Fruit fly (Drosophila melanogaster) whole organism, wandering third instar larva: ENCODE data around the gene CG32262.

Experiments used
- Abd-B ChIP-seq: fragments of >200 bp; optimal IDR thresholded peaks from 2 replicates; lab custom pipeline; 2017; ENCODE audit warnings: missing biosample characterization, missing genetic modification characterization
- CG32264 ChIP-seq: fragments of 200-800 bp; sonication (Bioruptor generic); optimal IDR thresholded peaks from 2 replicates; lab custom pipeline; 2016; ENCODE audit warnings: missing biosample characterization, missing genetic modification characterization
- CG9705 ChIP-seq: fragments of 200-800 bp; sonication (Bioruptor generic); optimal IDR thresholded peaks from 2 replicates; lab custom pipeline; 2018; ENCODE audit warnings: missing biosample characterization, mild to moderate bottlenecking, missing genetic modification characterization
- CrebA ChIP-seq: fragments of 200-800 bp; sonication (Bioruptor generic); optimal IDR thresholded peaks from 2 replicates; lab custom pipeline; 2016; ENCODE audit warnings: missing biosample characterization, mild to moderate bottlenecking, missing genetic modification characterization, borderline replicate concordance
- Dfd ChIP-seq: fragments of >200 bp; optimal IDR thresholded peaks from 2 replicates; lab custom pipeline; 2017; ENCODE audit warnings: missing biosample characterization, missing genetic modification characterization
- Dif ChIP-seq: fragments of 200-275, 200-300 bp; sonication (Bioruptor generic); optimal IDR thresholded peaks from 2 replicates; lab custom pipeline; 2018; ENCODE audit warnings: missing biosample characterization, missing genetic modification characterization; ENCODE audit not compliant: partially characterized antibody
- GATAd ChIP-seq: sonication (Bioruptor generic); optimal IDR thresholded peaks from 2 replicates; lab custom pipeline; 2016; ENCODE audit warnings: missing biosample characterization, missing genetic modification characterization
- HLH106 ChIP-seq: fragments of 200-800 bp; optimal IDR thresholded peaks from 3 replicates; lab custom pipeline; 2019; ENCODE audit warnings: missing biosample characterization, mild to moderate bottlenecking, missing genetic modification characterization, moderate library complexity
- Hnf4 ChIP-seq: fragments of 200-800 bp; sonication (Bioruptor generic); optimal IDR thresholded peaks from 2 replicates; lab custom pipeline; 2016; ENCODE audit warnings: missing biosample characterization, mild to moderate bottlenecking, missing genetic modification characterization
- Hr78 ChIP-seq: fragments of >200 bp; optimal IDR thresholded peaks from 2 replicates; lab custom pipeline; 2017; ENCODE audit warnings: missing biosample characterization, missing genetic modification characterization
- Hr83 ChIP-seq: fragments of 200-300 bp; sonication (Bioruptor generic); optimal IDR thresholded peaks from 2 replicates; lab custom pipeline; 2016; ENCODE audit warnings: missing biosample characterization, mild to moderate bottlenecking, missing genetic modification characterization, moderate library complexity; ENCODE audit not compliant: poor library complexity, severe bottlenecking
- Jra ChIP-seq: sonication (Bioruptor generic); optimal IDR thresholded peaks from 2 replicates; lab custom pipeline; 2016; ENCODE audit warnings: missing biosample characterization, missing genetic modification characterization
- Mio ChIP-seq: sonication (Bioruptor generic); optimal IDR thresholded peaks from 2 replicates; lab custom pipeline; 2016; ENCODE audit warnings: missing biosample characterization, missing genetic modification characterization
- Myc ChIP-seq: fragments of >200 bp; optimal IDR thresholded peaks from 2 replicates; lab custom pipeline; 2017
- N ChIP-seq: fragments of >200 bp; optimal IDR thresholded peaks from 2 replicates; lab custom pipeline; 2018; ENCODE audit warnings: missing biosample characterization, missing external identifiers, missing genetic modification characterization
- OdsH ChIP-seq: fragments of 200-800 bp; sonication (Bioruptor generic); optimal IDR thresholded peaks from 2 replicates; lab custom pipeline; 2016; ENCODE audit warnings: missing biosample characterization, mild to moderate bottlenecking, missing genetic modification characterization
- Rel ChIP-seq, 2 experiments: fragments of 200-800 bp; sonication (Bioruptor generic) in 1 of 2; optimal IDR thresholded peaks; 2 replicates in 1 of 2; 3 replicates in 1 of 2; lab custom pipeline; 2016 to 2019; ENCODE audit warnings: mild to moderate bottlenecking in 2 of 2, missing biosample characterization in 2 of 2, missing genetic modification characterization in 2 of 2, moderate library complexity in 1 of 2
- Sp1 ChIP-seq: fragments of 200-800 bp; sonication (Bioruptor generic); optimal IDR thresholded peaks from 3 replicates; lab custom pipeline; 2019; ENCODE audit warnings: missing biosample characterization, mild to moderate bottlenecking, missing genetic modification characterization, moderate library complexity
- Vsx2 ChIP-seq: fragments of 200-300, 225-300 bp; sonication (Bioruptor generic); optimal IDR thresholded peaks from 2 replicates; lab custom pipeline; 2018; ENCODE audit warnings: missing biosample characterization, missing genetic modification characterization; ENCODE audit not compliant: partially characterized antibody
- br ChIP-seq: fragments of 200-800 bp; sonication (Bioruptor generic); optimal IDR thresholded peaks from 2 replicates; lab custom pipeline; 2016; ENCODE audit warnings: missing biosample characterization, missing genetic modification characterization
- brk ChIP-seq: fragments of 200-800 bp; sonication (Bioruptor generic); optimal IDR thresholded peaks from 2 replicates; lab custom pipeline; 2016; ENCODE audit warnings: missing biosample characterization, mild to moderate bottlenecking, missing genetic modification characterization
- dl ChIP-seq, 2 experiments: fragments of 175-275, 200-275 bp in 1 of 2; fragments of 200-275 bp in 1 of 2; sonication (Bioruptor generic); optimal IDR thresholded peaks; lab custom pipeline; 2018; ENCODE audit warnings: mild to moderate bottlenecking in 2 of 2, missing biosample characterization in 2 of 2, missing genetic modification characterization in 2 of 2, moderate library complexity in 2 of 2; ENCODE audit not compliant: partially characterized antibody in 2 of 2, insufficient read depth in 1 of 2
- dmrt93B ChIP-seq: fragments of 200-800 bp; sonication (Bioruptor generic); optimal IDR thresholded peaks from 2 replicates; lab custom pipeline; 2018; ENCODE audit warnings: missing biosample characterization, mild to moderate bottlenecking, missing genetic modification characterization
- dsf ChIP-seq: sonication (Bioruptor generic); optimal IDR thresholded peaks from 2 replicates; lab custom pipeline; 2016; ENCODE audit warnings: missing biosample characterization, missing genetic modification characterization, borderline replicate concordance
- ey ChIP-seq: fragments of 200-800 bp; sonication (Bioruptor generic); optimal IDR thresholded peaks from 2 replicates; lab custom pipeline; 2016; ENCODE audit warnings: missing biosample characterization, missing genetic modification characterization
- foxo ChIP-seq, 2 experiments: fragments of 200-800 bp; sonication (Bioruptor generic); optimal IDR thresholded peaks; 2 replicates in 1 of 2; 3 replicates in 1 of 2; lab custom pipeline; 2016 to 2017; ENCODE audit warnings: missing biosample characterization in 2 of 2, missing genetic modification characterization in 2 of 2
- fru ChIP-seq: fragments of 200-800 bp; sonication (Bioruptor generic); optimal IDR thresholded peaks from 3 replicates; lab custom pipeline; 2016; ENCODE audit warnings: missing biosample characterization, mild to moderate bottlenecking, missing genetic modification characterization
- h ChIP-seq: fragments of 200-800 bp; sonication (Bioruptor generic); optimal IDR thresholded peaks from 3 replicates; lab custom pipeline; 2016; ENCODE audit warnings: missing biosample characterization, mild to moderate bottlenecking, missing genetic modification characterization
- jim ChIP-seq: fragments of 175-275, 200-325 bp; sonication (Bioruptor generic); optimal IDR thresholded peaks from 2 replicates; lab custom pipeline; 2016; ENCODE audit warnings: missing biosample characterization, mild to moderate bottlenecking, missing genetic modification characterization
- lola ChIP-seq: fragments of >200 bp; optimal IDR thresholded peaks from 2 replicates; lab custom pipeline; 2017; ENCODE audit warnings: missing biosample characterization, missing genetic modification characterization
- pan ChIP-seq: fragments of >200 bp; optimal IDR thresholded peaks from 2 replicates; lab custom pipeline; 2017
- psq ChIP-seq: fragments of 200-800 bp; sonication (Bioruptor generic); optimal IDR thresholded peaks from 3 replicates; lab custom pipeline; 2017; ENCODE audit warnings: missing biosample characterization, mild to moderate bottlenecking, missing genetic modification characterization, moderate library complexity
- rgr ChIP-seq: fragments of 200-800 bp; sonication (Bioruptor generic); optimal IDR thresholded peaks from 3 replicates; lab custom pipeline; 2016; ENCODE audit warnings: missing biosample characterization, mild to moderate bottlenecking, missing genetic modification characterization
- sage ChIP-seq: fragments of 200-800 bp; sonication (Bioruptor generic); optimal IDR thresholded peaks from 2 replicates; lab custom pipeline; 2016; ENCODE audit warnings: missing biosample characterization, mild to moderate bottlenecking, missing genetic modification characterization
- sv ChIP-seq: fragments of 200-800 bp; sonication (Bioruptor generic); optimal IDR thresholded peaks from 3 replicates; lab custom pipeline; 2016; ENCODE audit warnings: missing biosample characterization, missing genetic modification characterization
- tai ChIP-seq: sonication (Bioruptor generic); optimal IDR thresholded peaks from 2 replicates; lab custom pipeline; 2016; ENCODE audit warnings: missing biosample characterization, missing genetic modification characterization
- usp ChIP-seq: fragments of >200 bp; optimal IDR thresholded peaks from 2 replicates; lab custom pipeline; 2017; ENCODE audit warnings: missing biosample characterization, missing genetic modification characterization
- woc ChIP-seq: sonication (Bioruptor generic); optimal IDR thresholded peaks from 2 replicates; lab custom pipeline; 2016; ENCODE audit warnings: missing biosample characterization, mild to moderate bottlenecking, missing genetic modification characterization

Gene CG32262

DNA sequence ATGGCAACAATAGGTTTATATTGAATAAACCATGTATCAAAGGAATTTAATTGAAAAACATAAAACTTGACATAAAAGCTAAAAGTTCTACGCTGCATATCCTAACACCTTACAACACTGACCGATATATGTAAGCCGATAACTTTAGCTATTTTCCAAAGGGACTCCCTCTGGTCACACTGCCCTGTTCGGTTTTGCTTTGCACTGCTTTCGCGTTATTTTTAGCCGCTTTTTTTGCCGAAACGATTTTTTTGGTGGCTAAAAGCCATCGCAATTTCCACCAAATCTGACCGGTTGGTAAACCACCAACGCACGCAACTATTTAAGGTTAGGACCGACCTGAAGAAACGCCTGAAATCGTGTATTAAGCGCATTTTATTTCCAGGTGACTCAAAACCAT lies 1.1 kb upstream of the CG32262 start, which contains the start of the genes CG32263 and PIG-B:
Gene CG32263 (minus strand): TSS at position 26 of the 400 bp plus-strand sequence.
Gene PIG-B (plus strand): TSS at position 175 of the 400 bp plus-strand sequence.
- peak; percentile 78 for TF ChIP-seq psq (GFP tag; lab: Kevin White, UChicago)
- no peak for TF ChIP-seq Mio (GFP tag; lab: Kevin White, UChicago)
- peak; percentile 4 for TF ChIP-seq Myc (lab: Kevin White, UChicago)
- no peak for TF ChIP-seq CG9705 (GFP tag; lab: Kevin White, UChicago)

DNA sequence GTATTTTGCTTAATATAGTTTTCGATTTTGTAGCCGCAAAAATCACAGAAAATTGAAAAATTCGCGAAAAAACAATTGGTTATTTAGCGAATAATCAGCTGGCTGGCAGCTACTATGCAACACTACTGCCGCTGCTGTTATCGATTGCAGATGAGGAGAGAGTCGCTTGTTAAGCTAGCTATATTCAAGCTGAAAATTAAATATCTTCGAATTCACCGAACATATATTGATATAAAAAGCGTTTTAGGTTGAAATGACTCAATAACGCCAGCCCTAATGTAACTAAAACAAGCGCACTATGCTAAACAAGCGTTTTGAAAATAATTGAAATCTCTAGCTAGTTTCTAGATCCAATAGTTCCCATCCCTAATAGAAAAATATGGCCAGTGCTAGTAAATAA lies 3.7 kb downstream of the CG32262 start, which contains the start of the genes CG32264, ntc and IntS10:
Gene CG32264 (minus strand): TSS at position 130 of the 400 bp plus-strand sequence.
Gene ntc (minus strand): TSS at position 130 of the 400 bp plus-strand sequence.
Gene IntS10 (plus strand): TSS at position 381 of the 400 bp plus-strand sequence.
- TF ChIP-seq Myc (lab: Kevin White, UChicago) (peak; percentile 93), rgr (GFP tag; lab: Kevin White, UChicago) (peak; percentile 79), CG32264 (GFP tag; lab: Kevin White, UChicago) (no peak), h (GFP tag; lab: Kevin White, UChicago) (peak; percentile 80), OdsH (GFP tag; lab: Kevin White, UChicago) (peak; percentile 73), Jra (GFP tag; lab: Kevin White, UChicago) (peak; percentile 66), GATAd (GFP tag; lab: Kevin White, UChicago) (no peak), usp (no peak), Rel (GFP tag; optimal IDR thresholded peaks at IDR 0.05; lab: Kevin White, UChicago) (no peak), Rel (tag; optimal IDR thresholded peaks at IDR 0.05; lab: Kevin White, UChicago) (peak; percentile 45), dl (GFP tag; optimal IDR thresholded peaks at IDR 0.05; lab: Kevin White, UChicago; ENCODE audit: insufficient read depth in 1 of 2, partially characterized antibody in 2 of 2) (no peak), CG9705 (GFP tag; lab: Kevin White, UChicago) (peak; percentile 30), Dif (GFP tag; lab: Kevin White, UChicago) (no peak), Hnf4 (peak; percentile 70), psq (GFP tag; lab: Kevin White, UChicago) (peak; percentile 40), Hr83 (peak; percentile 3), sage (no peak), Sp1 (peak; percentile 62), sv (peak; percentile 69), lola (GFP tag; lab: Kevin White, UChicago) (no peak), brk (GFP tag; lab: Kevin White, UChicago) (no peak), foxo (GFP tag; optimal IDR thresholded peaks at IDR 0.05; lab: Kevin White, UChicago) (peak in 1 of 2 experiments; percentile 80), pan (lab: Kevin White, UChicago) (no peak), fru (peak; percentile 74), Vsx2 (GFP tag; lab: Kevin White, UChicago) (no peak), HLH106 (tag; lab: Kevin White, UChicago) (peak; percentile 55), CrebA (GFP tag; lab: Kevin White, UChicago) (no peak), dsf (peak; percentile 15), Abd-B (GFP tag; lab: Kevin White, UChicago) (no peak), tai (GFP tag; lab: Kevin White, UChicago) (no peak), Dfd (GFP tag; lab: Kevin White, UChicago) (no peak), woc (peak; percentile 84), Hr78 (GFP tag; lab: Kevin White, UChicago) (no peak), Mio (GFP tag; lab: Kevin White, UChicago) (no peak), ey (GFP tag; lab: Kevin White, UChicago) (peak; percentile 76), jim (no peak), N (GFP tag; lab: Kevin White, UChicago) (no peak), br (peak; percentile 79), dmrt93B (GFP tag; lab: Kevin White, UChicago) (no peak)

DNA sequence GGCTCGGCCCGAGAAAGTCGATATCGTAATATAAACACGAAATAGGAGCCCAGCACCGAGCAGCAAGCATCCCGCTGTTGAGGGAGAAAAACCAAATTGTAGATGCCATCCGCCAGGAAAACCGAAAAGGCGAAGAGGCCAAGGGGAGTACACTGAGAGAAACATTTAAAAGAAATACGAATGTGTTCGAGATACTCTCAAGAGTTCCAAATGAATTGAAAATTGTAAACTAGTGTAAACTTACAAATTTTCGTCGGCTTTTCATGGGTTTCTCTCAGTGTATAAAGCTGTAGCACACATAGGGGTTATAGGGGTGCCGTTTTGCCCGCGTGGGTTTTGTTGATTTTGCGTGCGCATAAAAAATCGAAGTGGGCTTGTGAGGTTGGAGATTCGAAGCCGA lies 7.3 kb downstream of the CG32262 start:
- TF ChIP-seq h (GFP tag; lab: Kevin White, UChicago) (peak; percentile 82), Dif (GFP tag; lab: Kevin White, UChicago) (no peak), N (GFP tag; lab: Kevin White, UChicago) (no peak), CG32264 (GFP tag; lab: Kevin White, UChicago) (peak; percentile 45), Hr78 (GFP tag; lab: Kevin White, UChicago) (no peak), HLH106 (tag; lab: Kevin White, UChicago) (peak; percentile 71), Rel (GFP tag; optimal IDR thresholded peaks at IDR 0.05; lab: Kevin White, UChicago) (no peak), Rel (tag; optimal IDR thresholded peaks at IDR 0.05; lab: Kevin White, UChicago) (no peak), woc (peak; percentile 37), rgr (GFP tag; lab: Kevin White, UChicago) (peak; percentile 80), Abd-B (GFP tag; lab: Kevin White, UChicago) (no peak), tai (GFP tag; lab: Kevin White, UChicago) (peak; percentile 75), Sp1 (peak; percentile 64), sv (peak; percentile 71), Hr83 (peak; percentile 16), Hnf4 (peak; percentile 71), Myc (lab: Kevin White, UChicago) (no peak), br (peak; percentile 70), lola (GFP tag; lab: Kevin White, UChicago) (no peak), CrebA (GFP tag; lab: Kevin White, UChicago) (no peak), OdsH (GFP tag; lab: Kevin White, UChicago) (peak; percentile 72), ey (GFP tag; lab: Kevin White, UChicago) (peak; percentile 79), dsf (no peak), pan (lab: Kevin White, UChicago) (no peak), Mio (GFP tag; lab: Kevin White, UChicago) (no peak), sage (no peak), psq (GFP tag; lab: Kevin White, UChicago) (peak; percentile 67), foxo (GFP tag; optimal IDR thresholded peaks at IDR 0.05; lab: Kevin White, UChicago) (peak in 1 of 2 experiments; percentile 76), CG9705 (GFP tag; lab: Kevin White, UChicago) (no peak), brk (GFP tag; lab: Kevin White, UChicago) (no peak), GATAd (GFP tag; lab: Kevin White, UChicago) (no peak), dl (GFP tag; optimal IDR thresholded peaks at IDR 0.05; lab: Kevin White, UChicago; ENCODE audit: insufficient read depth in 1 of 2, partially characterized antibody in 2 of 2) (no peak), jim (no peak), fru (peak; percentile 67), Jra (GFP tag; lab: Kevin White, UChicago) (peak; percentile 3)
